Fruit fly (Drosophila melanogaster): ENCODE results near the gene Lnk.
A peak's percentile ranks its signal among the peaks of the same experiment; 100 is the strongest.

DNA sequence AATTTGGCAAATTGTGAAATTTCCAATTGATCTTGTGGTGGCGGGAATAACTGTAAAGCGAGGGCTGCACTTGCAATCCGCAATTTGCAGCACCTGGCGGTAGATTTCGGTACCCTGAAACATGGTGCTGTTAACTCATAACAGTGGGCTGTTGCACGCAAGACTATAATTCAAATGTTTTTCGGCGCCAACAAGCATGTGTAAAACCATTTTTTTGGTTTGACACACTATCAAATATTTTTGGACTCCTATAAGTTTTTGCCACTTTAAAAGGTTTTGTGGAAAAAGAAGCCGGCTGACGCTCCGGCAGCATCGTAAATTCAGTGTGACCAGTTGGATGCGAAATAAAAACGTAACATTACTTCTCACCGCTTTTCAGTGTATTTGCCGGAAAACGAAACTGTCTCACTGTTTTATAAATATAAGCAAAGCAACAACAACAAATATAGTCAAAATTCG is 37.1 kb upstream of the Lnk start, which contains the start of the genes CG14545 and CG5886:
- TF ChIP-seq CG12768 (GFP tag; optimal IDR thresholded peaks at IDR 0.05) (no peak), bab1 (GFP tag; optimal IDR thresholded peaks at IDR 0.05) (peak; percentile 49), CG11617 (GFP tag; optimal IDR thresholded peaks at IDR 0.05) (no peak)
